Fruit fly (Drosophila melanogaster): Measurements from ENCODE around the gene CG43074.

Gene CG43074

dm6 chr3L:3434882-3435281 lies 49.6 kb downstream of the CG43074 start (continued):
- TF ChIP-seq CG32767 (GFP tag; IDR thresholded peaks at IDR 0.05) (0 out of 2 replicates have a peak, but pooled peaks have one; percentile 20), CG11398 (GFP tag; optimal IDR thresholded peaks at IDR 0.05) (no peak), CG4424 (GFP tag; optimal IDR thresholded peaks at IDR 0.05) (peak; percentile 29), eve (GFP tag; optimal IDR thresholded peaks at IDR 0.05) (peak in 1 of 2 experiments; percentile 44), HLH3B (GFP tag; IDR thresholded peaks at IDR 0.05) (0 out of 2 replicates have a peak, but pooled peaks have one; percentile 33), chif (GFP tag; optimal IDR thresholded peaks at IDR 0.05) (no peak), CG17385 (GFP tag; optimal IDR thresholded peaks at IDR 0.05) (peak; percentile 30), vnd (GFP tag; IDR thresholded peaks at IDR 0.05; ENCODE audit: partially characterized antibody) (no peak), zfh1 (GFP tag; IDR thresholded peaks at IDR 0.05) (peak; percentile 53; the same call in 1 of the 3 replicates), D19A (tag; optimal IDR thresholded peaks at IDR 0.05) (peak; percentile 34), oc (tag; optimal IDR thresholded peaks at IDR 0.05) (no peak), fd96Cb (tag; optimal IDR thresholded peaks at IDR 0.05) (peak; percentile 17), CG18599 (GFP tag; optimal IDR thresholded peaks at IDR 0.05) (peak; percentile 12), Ssrp (tag; optimal IDR thresholded peaks at IDR 0.05) (peak; percentile 18), ATbp (GFP tag; optimal IDR thresholded peaks at IDR 0.05) (peak; percentile 42), CG1529 (GFP tag; optimal IDR thresholded peaks at IDR 0.05) (peak; percentile 22), CG10959 (GFP tag; IDR thresholded peaks at IDR 0.05) (no peak), CG1603 (tag; optimal IDR thresholded peaks at IDR 0.05) (peak; percentile 17), z (GFP tag; IDR thresholded peaks at IDR 0.05) (no peak), Oli (tag; optimal IDR thresholded peaks at IDR 0.05) (peak; percentile 34), Taf1 (GFP tag; IDR thresholded peaks at IDR 0.05) (0 out of 2 replicates have a peak, but pooled peaks have one; percentile 39), gsb-n (tag; optimal IDR thresholded peaks at IDR 0.05) (peak; percentile 21), nau (GFP tag; optimal IDR thresholded peaks at IDR 0.05) (peak; percentile 14), Asciz (GFP tag; optimal IDR thresholded peaks at IDR 0.05) (peak; percentile 18), jigr1 (GFP tag; IDR thresholded peaks at IDR 0.05) (no peak), Dip3 (GFP tag; optimal IDR thresholded peaks at IDR 0.05) (no peak), Xbp1 (GFP tag; optimal IDR thresholded peaks at IDR 0.05) (no peak), CG8388 (GFP tag; optimal IDR thresholded peaks at IDR 0.05) (peak; percentile 35), CG6254 (GFP tag; optimal IDR thresholded peaks at IDR 0.05) (peak; percentile 37), CG17328 (GFP tag; IDR thresholded peaks at IDR 0.05) (peak; percentile 68), sens (GFP tag) (peak; percentile 74), CG14050 (GFP tag; IDR thresholded peaks at IDR 0.05) (peak; percentile 25; the same call in 1 of the 3 replicates), CG14667 (GFP tag; IDR thresholded peaks at IDR 0.05) (no peak), pho (GFP tag; optimal IDR thresholded peaks at IDR 0.05) (no peak), CG15269 (tag; optimal IDR thresholded peaks at IDR 0.05) (peak; percentile 10), gce (GFP tag; IDR thresholded peaks at IDR 0.05) (0 out of 3 replicates have a peak, but pooled peaks have one; percentile 14), Sox102F (GFP tag; optimal IDR thresholded peaks at IDR 0.05) (peak; percentile 55), CG2712 (tag; optimal IDR thresholded peaks at IDR 0.05) (peak; percentile 46), slou (GFP tag; optimal IDR thresholded peaks at IDR 0.05) (no peak), Hr51 (GFP tag; optimal IDR thresholded peaks at IDR 0.05) (peak in 1 of 2 experiments; percentile 20), CG9215 (GFP tag; IDR thresholded peaks at IDR 0.05) (peak; percentile 13; the same call in 1 of the 2 replicates), chm (GFP tag; IDR thresholded peaks at IDR 0.05) (peak; percentile 54; the same call in 1 of the 2 replicates), ttk (GFP tag; IDR thresholded peaks at IDR 0.05) (0 out of 2 replicates have a peak, but pooled peaks have one; percentile 16), gem (tag; optimal IDR thresholded peaks at IDR 0.05) (peak; percentile 56), CG17912 (GFP tag; optimal IDR thresholded peaks at IDR 0.05) (no peak), onecut (GFP tag; IDR thresholded peaks at IDR 0.05) (0 out of 2 replicates have a peak, but pooled peaks have one; percentile 8), CG18619 (GFP tag; optimal IDR thresholded peaks at IDR 0.05) (peak; percentile 27), hkb (optimal IDR thresholded peaks at IDR 0.05) (no peak), hkb (GFP tag; IDR thresholded peaks at IDR 0.05) (peak; percentile 48), CG31441 (GFP tag; IDR thresholded peaks at IDR 0.05) (peak; percentile 61)
